Worm (Caenorhabditis elegans): ENCODE data around the gene C46F11.5.

Gene C46F11.5

DNA sequence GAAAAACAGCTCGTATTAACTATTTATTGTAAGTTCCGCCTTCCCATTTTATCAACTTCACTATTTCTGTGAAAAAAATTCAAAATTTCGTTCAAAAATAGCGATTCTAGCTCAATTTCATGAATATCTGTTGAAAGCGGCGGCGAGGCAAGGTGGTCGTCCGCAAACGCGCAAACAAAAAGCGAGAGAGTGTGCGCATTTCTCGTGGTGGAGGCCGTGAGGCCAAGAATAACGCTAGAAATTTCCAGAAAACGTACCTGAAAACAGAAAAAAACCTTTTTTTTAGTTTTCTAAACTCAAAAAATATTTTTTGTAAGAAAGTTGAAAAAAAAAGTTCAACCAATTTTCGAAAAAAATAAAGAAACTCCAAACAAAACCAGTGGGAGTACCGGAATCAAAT lies 39.8 kb upstream of the C46F11.5 start:
- TF ChIP-seq scrt-1 (GFP tag; IDR thresholded peaks at IDR 0.05) = peak; percentile 67; the same call in 1 of the 2 replicates

DNA sequence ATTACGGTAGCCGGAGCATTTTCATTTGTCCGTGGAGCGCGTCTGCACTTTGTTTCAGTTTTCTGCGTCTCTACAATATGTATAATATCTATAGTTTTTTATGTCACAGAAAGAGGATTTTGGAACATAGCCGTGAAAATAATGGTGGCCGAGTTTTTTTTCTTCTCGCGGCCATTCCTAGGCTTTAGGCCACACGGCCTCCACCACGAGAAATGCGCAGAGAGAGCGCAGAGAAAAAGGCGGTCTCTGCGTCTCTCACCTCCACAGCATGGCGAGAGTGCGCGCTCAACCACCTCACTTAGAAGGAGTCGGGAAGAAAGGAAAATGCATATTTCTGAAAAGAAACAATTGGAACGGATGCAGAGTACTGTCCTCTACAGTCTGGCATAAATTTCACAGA lies 38.0 kb upstream of the C46F11.5 start:
- peak; percentile 66; the same call in 1 of the 2 replicates for TF ChIP-seq pes-1 (GFP tag; IDR thresholded peaks at IDR 0.05)
- TF ChIP-seq sea-1 (GFP tag; conservative IDR thresholded peaks at IDR 0.05) = peak; percentile 71

DNA sequence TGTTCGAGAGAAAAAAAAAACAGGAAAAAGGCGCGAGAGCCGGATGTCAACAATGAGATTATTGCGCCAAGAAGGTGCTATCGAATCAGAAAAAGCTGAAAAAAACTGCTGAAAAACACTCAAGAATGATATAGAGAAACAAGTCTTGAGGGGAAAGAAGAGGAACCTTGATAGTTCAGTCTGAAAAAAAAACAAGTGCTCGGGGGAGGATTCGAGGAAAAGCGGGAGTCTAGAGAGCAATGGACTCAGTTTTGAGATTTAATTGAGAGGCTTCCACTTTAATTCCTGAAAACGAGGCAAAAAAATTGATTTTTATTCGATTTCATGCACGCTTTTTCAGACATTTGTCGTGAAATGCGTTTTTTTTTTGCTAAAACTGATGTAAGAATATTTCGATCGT lies 37.2 kb upstream of the C46F11.5 start, which contains the start of gene npr-15:
Gene npr-15, minus strand, starts transcription at position 101 of the 400 bp plus-strand sequence.
- TF ChIP-seq ama-1 (optimal IDR thresholded peaks at IDR 0.05) (no peak), ceh-36 (tag; optimal IDR thresholded peaks at IDR 0.05) (no peak), ceh-13 (GFP tag; optimal IDR thresholded peaks at IDR 0.05) (no peak), B0310.2 (tag; optimal IDR thresholded peaks at IDR 0.05) (no peak), tra-4 (tag; optimal IDR thresholded peaks at IDR 0.05) (no peak), tbx-37 (GFP tag; conservative IDR thresholded peaks at IDR 0.05) (no peak), scrt-1 (GFP tag; IDR thresholded peaks at IDR 0.05) (no peak), flt-1 (GFP tag; IDR thresholded peaks at IDR 0.05) (no peak), F13C5.2 (tag; optimal IDR thresholded peaks at IDR 0.05) (no peak)

DNA sequence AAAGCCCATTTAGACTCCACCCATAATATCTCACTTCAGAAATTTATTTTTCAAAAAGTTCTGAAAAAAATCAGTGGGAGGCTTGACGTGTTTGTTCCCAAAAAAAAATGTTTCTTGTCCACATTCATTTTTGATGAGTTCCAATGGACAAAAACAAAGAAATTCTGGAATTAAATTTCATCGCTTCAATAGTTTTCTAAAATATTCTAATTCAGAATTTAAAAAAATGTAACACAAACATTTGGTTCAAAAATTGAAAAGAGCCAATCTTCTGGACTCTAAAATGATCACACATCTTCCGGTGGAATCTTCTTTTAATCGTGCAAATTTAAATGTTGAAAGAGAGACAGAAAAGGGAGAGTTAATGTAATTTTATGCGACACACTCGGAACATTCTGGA lies 35.1 kb upstream of the C46F11.5 start:
- TF ChIP-seq sea-1 (GFP tag; conservative IDR thresholded peaks at IDR 0.05) (no peak), aly-1 (tag; optimal IDR thresholded peaks at IDR 0.05) (no peak), pes-1 (GFP tag; IDR thresholded peaks at IDR 0.05) (no peak), ets-7 (tag; optimal IDR thresholded peaks at IDR 0.05) (no peak), ama-1 (optimal IDR thresholded peaks at IDR 0.05) (no peak), tbx-11 (GFP tag; IDR thresholded peaks at IDR 0.05) (no peak), scrt-1 (GFP tag; IDR thresholded peaks at IDR 0.05) (no peak), hmg-4 (GFP tag; optimal IDR thresholded peaks at IDR 0.05) (no peak), hnd-1 (tag; optimal IDR thresholded peaks at IDR 0.05) (no peak), ceh-13 (GFP tag; optimal IDR thresholded peaks at IDR 0.05) (no peak), B0310.2 (tag; optimal IDR thresholded peaks at IDR 0.05) (no peak), tbx-37 (GFP tag; conservative IDR thresholded peaks at IDR 0.05) (no peak), hmbx-1 (tag; optimal IDR thresholded peaks at IDR 0.05) (no peak), F13C5.2 (tag; optimal IDR thresholded peaks at IDR 0.05) (no peak)

DNA sequence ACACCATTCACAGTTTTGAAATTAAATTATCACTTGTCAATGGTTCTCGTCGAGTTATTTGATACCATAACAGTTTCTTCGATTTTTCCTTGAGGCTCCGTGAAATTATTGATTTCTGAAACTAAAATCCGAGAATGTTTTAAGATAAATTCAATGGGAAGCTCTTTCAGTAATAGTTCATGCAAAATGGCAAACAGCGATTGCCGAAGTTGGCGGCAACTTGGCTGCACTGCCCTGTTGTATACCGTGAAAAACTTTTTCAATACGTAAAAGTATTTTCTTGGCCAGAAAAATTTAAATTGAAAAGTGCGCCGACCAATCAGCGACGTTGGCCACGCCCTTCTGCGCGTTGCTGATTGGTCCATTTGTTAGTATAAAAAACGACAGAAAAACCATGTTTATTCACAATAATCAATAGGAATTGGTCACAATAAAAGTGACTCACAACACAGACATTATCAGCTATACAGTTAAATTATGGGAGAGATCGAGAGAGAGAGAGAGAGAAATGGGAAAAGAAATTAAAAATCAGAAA lies 25.5 kb upstream of the C46F11.5 start:
- no peak for TF ChIP-seq ama-1 (optimal IDR thresholded peaks at IDR 0.05)
- TF ChIP-seq tbx-37 (GFP tag; conservative IDR thresholded peaks at IDR 0.05) = no peak
- no peak for TF ChIP-seq ceh-13 (GFP tag; optimal IDR thresholded peaks at IDR 0.05)
- no peak for TF ChIP-seq hmg-4 (GFP tag; optimal IDR thresholded peaks at IDR 0.05)
- no peak for TF ChIP-seq flt-1 (GFP tag; IDR thresholded peaks at IDR 0.05)
- TF ChIP-seq tra-4 (tag; optimal IDR thresholded peaks at IDR 0.05) = no peak

DNA sequence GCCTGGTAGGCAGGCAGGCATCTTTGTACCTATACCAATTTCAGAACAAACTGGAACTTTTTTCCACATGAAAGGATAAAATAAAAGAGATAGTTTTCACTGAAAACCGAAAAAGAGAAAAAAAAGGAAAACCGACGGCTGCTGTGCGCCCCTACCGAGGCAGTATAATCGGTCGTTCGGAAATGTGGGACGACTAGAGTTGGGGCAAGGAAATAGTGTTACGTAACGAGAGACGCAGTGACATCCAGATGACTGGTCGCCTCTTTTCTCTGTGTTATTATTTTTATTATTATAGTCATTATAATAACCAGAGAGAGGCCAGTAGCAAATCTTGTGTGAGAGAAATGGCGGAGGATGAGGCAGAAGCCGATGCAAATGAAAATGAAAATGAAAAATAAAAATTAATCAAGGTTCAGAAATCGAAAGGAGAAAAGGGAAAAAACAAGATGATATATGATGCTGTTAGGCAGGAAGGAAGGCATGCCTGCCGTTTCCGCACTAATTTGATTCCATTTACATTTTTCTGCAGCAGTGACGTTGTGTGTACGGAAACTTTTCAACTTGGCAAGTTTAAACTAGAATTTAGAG lies 24.0 kb upstream of the C46F11.5 start:
- TF ChIP-seq sea-1 (GFP tag; conservative IDR thresholded peaks at IDR 0.05) = no peak
- no peak for TF ChIP-seq tbx-11 (GFP tag; IDR thresholded peaks at IDR 0.05)
- no peak for TF ChIP-seq B0310.2 (tag; optimal IDR thresholded peaks at IDR 0.05)
- TF ChIP-seq flt-1 (GFP tag; IDR thresholded peaks at IDR 0.05) = no peak
- no peak for TF ChIP-seq tra-4 (tag; optimal IDR thresholded peaks at IDR 0.05)
- TF ChIP-seq scrt-1 (GFP tag; IDR thresholded peaks at IDR 0.05) = no peak
- TF ChIP-seq aly-1 (tag; optimal IDR thresholded peaks at IDR 0.05) = no peak

DNA sequence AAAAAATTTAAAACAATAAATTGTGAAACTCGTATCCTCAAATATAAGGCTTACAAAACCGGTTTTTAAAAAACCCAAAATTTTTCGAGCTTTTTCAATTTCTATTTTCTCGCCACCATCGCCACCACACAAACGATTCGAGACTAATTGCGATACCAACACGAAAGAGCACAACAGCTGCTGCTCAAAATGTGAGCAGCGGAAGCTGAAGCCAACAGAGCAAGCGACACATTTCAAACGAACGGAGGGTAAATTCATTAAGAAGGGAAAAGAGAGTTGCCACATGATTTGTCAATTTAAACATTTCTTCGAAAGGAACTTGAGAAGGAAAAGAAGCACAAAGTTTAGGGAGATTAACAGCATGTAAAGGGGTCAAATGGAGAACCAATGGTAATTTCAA lies 21.7 kb upstream of the C46F11.5 start:
- TF ChIP-seq F13C5.2 (tag; optimal IDR thresholded peaks at IDR 0.05) (no peak), aly-1 (tag; optimal IDR thresholded peaks at IDR 0.05) (no peak), flt-1 (GFP tag; IDR thresholded peaks at IDR 0.05) (no peak), hmbx-1 (tag; optimal IDR thresholded peaks at IDR 0.05) (no peak), sea-1 (GFP tag; conservative IDR thresholded peaks at IDR 0.05) (no peak), scrt-1 (GFP tag; IDR thresholded peaks at IDR 0.05) (no peak), ceh-36 (tag; optimal IDR thresholded peaks at IDR 0.05) (no peak), pes-1 (GFP tag; IDR thresholded peaks at IDR 0.05) (no peak), hnd-1 (tag; optimal IDR thresholded peaks at IDR 0.05) (no peak), tra-4 (tag; optimal IDR thresholded peaks at IDR 0.05) (no peak), tbx-37 (GFP tag; conservative IDR thresholded peaks at IDR 0.05) (no peak), tbx-11 (GFP tag; IDR thresholded peaks at IDR 0.05) (no peak), ama-1 (optimal IDR thresholded peaks at IDR 0.05) (no peak), ceh-13 (GFP tag; optimal IDR thresholded peaks at IDR 0.05) (no peak), B0310.2 (tag; optimal IDR thresholded peaks at IDR 0.05) (no peak), ets-7 (tag; optimal IDR thresholded peaks at IDR 0.05) (no peak), hmg-4 (GFP tag; optimal IDR thresholded peaks at IDR 0.05) (no peak)

DNA sequence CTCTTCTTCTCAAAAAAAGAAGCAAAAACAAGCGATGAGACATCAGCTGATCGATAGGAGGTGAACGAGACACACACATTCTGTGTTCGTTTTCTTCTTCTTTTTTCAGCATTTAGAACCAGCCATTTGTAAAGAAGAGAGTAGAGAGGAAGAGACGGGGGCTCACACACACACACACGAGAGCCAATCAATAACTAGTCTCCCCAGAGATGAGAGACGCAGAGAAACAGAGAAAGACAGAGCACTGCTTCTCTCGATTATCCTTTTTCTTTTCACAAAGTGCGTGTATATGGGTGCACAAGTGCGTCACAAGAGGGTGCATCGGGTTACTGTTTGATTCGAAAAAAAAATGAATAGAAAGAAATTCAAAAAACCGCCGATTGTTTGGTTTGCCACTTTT lies 20.0 kb upstream of the C46F11.5 start:
- peak; percentile 29 for TF ChIP-seq hmg-4 (GFP tag; optimal IDR thresholded peaks at IDR 0.05)
- 0 out of 2 replicates have a peak, but pooled peaks have one; percentile 12 for TF ChIP-seq flt-1 (GFP tag; IDR thresholded peaks at IDR 0.05)
- no peak for TF ChIP-seq tra-4 (tag; optimal IDR thresholded peaks at IDR 0.05)

DNA sequence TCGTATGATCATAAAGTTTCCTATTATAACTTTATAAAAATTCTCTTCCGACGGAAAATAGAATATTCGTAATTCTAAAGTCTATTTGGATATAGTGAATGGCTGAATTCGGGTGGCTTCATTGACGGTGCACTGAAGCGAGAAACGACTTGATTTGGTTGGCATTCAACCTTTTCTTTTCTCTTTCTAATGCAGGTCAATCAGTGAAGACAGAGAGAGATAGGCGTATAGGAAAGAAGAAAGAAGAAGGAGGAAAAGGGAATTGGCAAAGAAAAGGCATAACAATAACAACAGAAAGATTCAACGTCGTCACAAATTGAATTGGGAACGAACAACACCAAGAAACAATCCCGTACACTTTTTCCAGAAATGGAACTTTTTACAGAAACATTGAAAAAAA lies 18.1 kb upstream of the C46F11.5 start:
- no peak for TF ChIP-seq hmbx-1 (tag; optimal IDR thresholded peaks at IDR 0.05)
- TF ChIP-seq aly-1 (tag; optimal IDR thresholded peaks at IDR 0.05) = no peak
